Fruit fly (Drosophila melanogaster) whole organism, embryonic: ENCODE results near the gene Mzt1.

Experiments
- CG12236 ChIP-seq: fragments of 200-800 bp; sonication (Bioruptor generic); optimal IDR thresholded peaks from 2 replicates; lab custom pipeline; 2016; ENCODE audit warnings: missing biosample characterization, missing genetic modification characterization
- CG14441 ChIP-seq: fragments of 200-800 bp; sonication (Bioruptor generic); IDR thresholded peaks from 2 replicates; pipeline ENCODE4 v1.3.6; 2022; ENCODE audit warnings: missing biosample characterization, missing genetic modification characterization
- CG18764 ChIP-seq: fragments of 200-800 bp; sonication (Bioruptor generic); optimal IDR thresholded peaks from 3 replicates; lab custom pipeline; 2016; ENCODE audit warnings: missing biosample characterization, missing genetic modification characterization
- CG30020 ChIP-seq: fragments of 200-800 bp; optimal IDR thresholded peaks from 2 replicates; lab custom pipeline; 2019; ENCODE audit warnings: missing biosample characterization, mild to moderate bottlenecking, missing genetic modification characterization, moderate library complexity
- CG30431 ChIP-seq: fragments of 200-800 bp; sonication (Bioruptor generic); optimal IDR thresholded peaks from 2 replicates; lab custom pipeline; 2017; ENCODE audit warnings: missing biosample characterization, missing genetic modification characterization
- CG3726 ChIP-seq: fragments of 200-800 bp; sonication (Bioruptor generic); IDR thresholded peaks from 3 replicates; pipeline ENCODE4, ENCODE4 v1.3.6; 2022; ENCODE audit warnings: missing biosample characterization, missing genetic modification characterization
- CG5180 ChIP-seq: fragments of 200-800 bp; sonication (Bioruptor generic); optimal IDR thresholded peaks from 3 replicates; lab custom pipeline; 2017; ENCODE audit warnings: missing biosample characterization, missing genetic modification characterization, mild to moderate bottlenecking, moderate library complexity, missing genetic modification reagents
- CG6683 ChIP-seq: fragments of 200-800 bp; sonication (Bioruptor generic); optimal IDR thresholded peaks from 2 replicates; lab custom pipeline; 2017; ENCODE audit warnings: missing biosample characterization, mild to moderate bottlenecking, missing genetic modification characterization, missing genetic modification reagents
- CG8924 ChIP-seq: fragments of 200-800 bp; optimal IDR thresholded peaks from 3 replicates; lab custom pipeline; 2019; ENCODE audit warnings: missing biosample characterization, mild to moderate bottlenecking, missing genetic modification characterization, moderate library complexity
- Dip3 ChIP-seq: fragments of 200-800 bp; sonication (Bioruptor generic); optimal IDR thresholded peaks from 3 replicates; lab custom pipeline; 2016; ENCODE audit warnings: missing biosample characterization, missing genetic modification characterization
- Drgx ChIP-seq: fragments of 200-800 bp; sonication (Bioruptor generic); IDR thresholded peaks from 2 replicates; pipeline ENCODE4 v1.3.6; 2022; ENCODE audit warnings: missing biosample characterization, missing genetic modification characterization
- HLH54F ChIP-seq: fragments of 200-800 bp; sonication (Bioruptor generic); optimal IDR thresholded peaks from 3 replicates; lab custom pipeline; 2016; ENCODE audit warnings: missing biosample characterization, missing genetic modification characterization
- Lhr ChIP-seq: fragments of 200-800 bp; sonication (Bioruptor generic); optimal IDR thresholded peaks from 3 replicates; lab custom pipeline; 2017; ENCODE audit warnings: mild to moderate bottlenecking, missing biosample characterization, missing genetic modification reagents, missing genetic modification characterization
- MBD-R2 ChIP-seq: fragments of 200-800 bp; sonication (Bioruptor generic); IDR thresholded peaks from 2 replicates; pipeline ENCODE4 v1.3.6; 2022; ENCODE audit warnings: missing biosample characterization, missing genetic modification characterization
- Max ChIP-seq: fragments of 200-800 bp; sonication (Bioruptor generic); optimal IDR thresholded peaks from 2 replicates; lab custom pipeline; 2016; ENCODE audit warnings: missing biosample characterization, mild to moderate bottlenecking, missing genetic modification characterization
- Mes4 ChIP-seq: fragments of 200-800 bp; sonication (Bioruptor generic); optimal IDR thresholded peaks from 2 replicates; lab custom pipeline; 2016; ENCODE audit warnings: missing biosample characterization, missing genetic modification characterization
- Mrtf ChIP-seq: fragments of 200-800 bp; sonication (Bioruptor generic); IDR thresholded peaks from 3 replicates; pipeline ENCODE4 v1.3.6; 2022; ENCODE audit warnings: missing biosample characterization, missing genetic modification characterization
- Nf-YB ChIP-seq: fragments of 200-800 bp; sonication (Bioruptor generic); optimal IDR thresholded peaks from 3 replicates; lab custom pipeline; 2019; ENCODE audit warnings: missing biosample characterization, mild to moderate bottlenecking, missing genetic modification characterization, moderate library complexity
- Oaz ChIP-seq: fragments of 200-800 bp; sonication (Bioruptor generic); IDR thresholded peaks from 2 replicates; pipeline ENCODE4 v1.3.6; 2022; ENCODE audit warnings: missing biosample characterization, missing genetic modification characterization
- Opbp ChIP-seq: fragments of 200-800 bp; sonication (Bioruptor generic); IDR thresholded peaks from 3 replicates; pipeline ENCODE4 v1.3.6; 2022; ENCODE audit warnings: missing biosample characterization, missing genetic modification characterization; ENCODE audit not compliant: partially characterized antibody
- Pdp1 ChIP-seq, 2 experiments: fragments of 200-800 bp; sonication (Bioruptor generic); optimal IDR thresholded peaks; 3 replicates each; lab custom pipeline; 2016; ENCODE audit warnings: missing biosample characterization in 2 of 2, missing genetic modification characterization in 2 of 2, mild to moderate bottlenecking in 1 of 2, moderate library complexity in 1 of 2
- Xrp1 ChIP-seq: fragments of 200-800 bp; sonication (Bioruptor generic); IDR thresholded peaks from 2 replicates; pipeline ENCODE4 v1.3.6; 2022; ENCODE audit warnings: missing biosample characterization, missing genetic modification characterization
- bigmax ChIP-seq: fragments of 200-800 bp; sonication (Bioruptor generic); optimal IDR thresholded peaks from 2 replicates; lab custom pipeline; 2018; ENCODE audit warnings: missing biosample characterization, mild to moderate bottlenecking, missing genetic modification characterization
- bsh ChIP-seq, 2 experiments: fragments of 200-800 bp; sonication (Bioruptor generic); optimal IDR thresholded peaks; 2 replicates each; lab custom pipeline; 2017 to 2018; ENCODE audit warnings: mild to moderate bottlenecking in 2 of 2, missing biosample characterization in 2 of 2, missing genetic modification characterization in 2 of 2, moderate library complexity in 1 of 2
- btn ChIP-seq: fragments of 200-800 bp; sonication (Bioruptor generic); optimal IDR thresholded peaks from 2 replicates; lab custom pipeline; 2016; ENCODE audit warnings: missing biosample characterization, missing genetic modification characterization
- cad ChIP-seq: fragments of >200 bp; optimal IDR thresholded peaks from 2 replicates; lab custom pipeline; 2017; ENCODE audit warnings: missing biosample characterization, missing genetic modification characterization
- fd64A ChIP-seq: fragments of 200-800 bp; sonication (Bioruptor generic); optimal IDR thresholded peaks from 3 replicates; lab custom pipeline; 2018; ENCODE audit warnings: missing biosample characterization, mild to moderate bottlenecking, missing genetic modification characterization
- grn ChIP-seq: fragments of 200-800 bp; sonication (Bioruptor generic); optimal IDR thresholded peaks from 3 replicates; lab custom pipeline; 2017; ENCODE audit warnings: missing biosample characterization, missing genetic modification characterization
- jing ChIP-seq: fragments of 200-800 bp; sonication (Bioruptor generic); optimal IDR thresholded peaks from 2 replicates; lab custom pipeline; 2018; ENCODE audit warnings: missing biosample characterization, mild to moderate bottlenecking, missing genetic modification characterization
- kni ChIP-seq: fragments of 200-800 bp; sonication (Bioruptor generic); optimal IDR thresholded peaks from 3 replicates; lab custom pipeline; 2017; ENCODE audit warnings: mild to moderate bottlenecking, missing biosample characterization, missing genetic modification reagents, missing genetic modification characterization
- lilli ChIP-seq: fragments of 200-800 bp; sonication (Bioruptor generic); optimal IDR thresholded peaks from 3 replicates; lab custom pipeline; 2016; ENCODE audit warnings: missing biosample characterization, missing genetic modification characterization
- maf-S ChIP-seq: fragments of 200-800 bp; sonication (Bioruptor generic); optimal IDR thresholded peaks from 2 replicates; lab custom pipeline; 2016; ENCODE audit warnings: missing biosample characterization, missing genetic modification characterization
- nerfin-1 ChIP-seq: fragments of 200-800 bp; sonication (Bioruptor generic); optimal IDR thresholded peaks from 3 replicates; lab custom pipeline; 2019; ENCODE audit warnings: missing biosample characterization, mild to moderate bottlenecking, missing genetic modification characterization, moderate library complexity
- nom ChIP-seq: fragments of 200-800 bp; sonication (Bioruptor generic); optimal IDR thresholded peaks from 2 replicates; lab custom pipeline; 2017; ENCODE audit warnings: missing biosample characterization, missing genetic modification characterization, mild to moderate bottlenecking, moderate library complexity, missing genetic modification reagents
- pros ChIP-seq: fragments of 200-800 bp; sonication (Bioruptor generic); optimal IDR thresholded peaks from 3 replicates; lab custom pipeline; 2019; ENCODE audit warnings: missing biosample characterization, mild to moderate bottlenecking, missing genetic modification characterization, moderate library complexity
- rib ChIP-seq: fragments of 200-800 bp; sonication (Bioruptor generic); IDR thresholded peaks from 2 replicates; pipeline ENCODE4 v1.3.6; 2022; ENCODE audit warnings: missing biosample characterization, missing genetic modification characterization
- ro ChIP-seq: fragments of 200-800 bp; sonication (Bioruptor generic); IDR thresholded peaks from 2 replicates; pipeline ENCODE4 v1.3.6; 2022; ENCODE audit warnings: missing biosample characterization, missing genetic modification characterization
- shn ChIP-seq: fragments of 200-800 bp; sonication (Bioruptor generic); optimal IDR thresholded peaks from 3 replicates; lab custom pipeline; 2016; ENCODE audit warnings: missing biosample characterization, missing genetic modification characterization
- vfl ChIP-seq: fragments of 200-800 bp; sonication (Bioruptor generic); optimal IDR thresholded peaks from 2 replicates; lab custom pipeline; 2016; ENCODE audit warnings: missing biosample characterization, missing genetic modification characterization
- vnd ChIP-seq: fragments of 200-800 bp; sonication (Bioruptor generic); IDR thresholded peaks from 3 replicates; pipeline ENCODE4 v1.3.6; 2022; ENCODE audit warnings: missing biosample characterization, missing genetic modification characterization; ENCODE audit not compliant: partially characterized antibody
- wdn ChIP-seq: fragments of 200-800 bp; sonication (Bioruptor generic); IDR thresholded peaks from 2 replicates; pipeline ENCODE4 v1.3.6; 2022; ENCODE audit warnings: missing biosample characterization, missing genetic modification characterization
- zen ChIP-seq: fragments of 200-800 bp; sonication (Bioruptor generic); optimal IDR thresholded peaks from 3 replicates; lab custom pipeline; 2018; ENCODE audit warnings: missing biosample characterization, mild to moderate bottlenecking, missing genetic modification characterization, moderate library complexity
- zen2 ChIP-seq: fragments of 200-800 bp; sonication (Bioruptor generic); IDR thresholded peaks from 3 replicates; pipeline ENCODE4 v1.3.6; 2022; ENCODE audit warnings: missing biosample characterization, missing genetic modification characterization; ENCODE audit not compliant: partially characterized antibody

The Mzt1 gene

DNA sequence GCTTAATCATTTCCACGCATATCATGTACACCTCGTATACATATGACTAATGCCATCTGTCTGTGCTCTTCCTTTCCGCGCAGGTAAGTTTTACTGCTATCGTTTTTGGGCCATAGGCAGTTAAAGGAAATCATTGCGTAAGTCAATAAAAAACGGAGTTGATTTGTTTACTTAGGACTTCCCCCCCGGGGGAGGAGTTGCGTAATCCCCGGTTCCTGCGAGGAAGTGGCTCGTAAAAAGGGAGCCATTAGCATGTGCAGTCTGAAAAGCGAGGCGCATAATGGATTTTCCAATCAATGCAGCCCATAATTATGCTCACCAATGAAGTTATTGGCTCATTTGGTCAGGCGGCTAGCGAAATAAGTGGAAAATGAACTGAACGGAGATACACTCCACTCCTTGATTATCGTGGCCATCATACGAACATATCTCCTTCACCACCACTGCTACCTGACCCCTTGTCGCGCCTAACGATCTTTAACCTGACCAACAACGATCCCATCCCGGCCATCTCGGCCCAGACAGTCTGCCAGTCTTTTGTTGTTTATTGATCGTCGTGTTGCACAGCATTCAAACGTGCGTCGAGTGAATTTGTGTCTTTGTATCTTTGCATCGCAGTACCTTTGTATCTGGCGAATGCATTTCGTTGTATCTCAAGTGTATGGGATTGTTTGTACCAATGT, 3.6 kb upstream of the Mzt1 start (continued):
- peak; percentile 93 for TF ChIP-seq zen (tag; lab: Kevin White, UChicago)
- no peak for TF ChIP-seq kni (GFP tag; lab: Kevin White, UChicago)
- TF ChIP-seq Max: no peak
- no peak for TF ChIP-seq fd64A (GFP tag; lab: Kevin White, UChicago)
- TF ChIP-seq Mrtf (GFP tag; lab: Robert Waterston, UW): no peak
- TF ChIP-seq pros (GFP tag; lab: Kevin White, UChicago): no peak
- TF ChIP-seq nerfin-1 (tag; lab: Kevin White, UChicago): no peak
- TF ChIP-seq Oaz (GFP tag; lab: Robert Waterston, UW): no peak
- TF ChIP-seq CG14441 (GFP tag; lab: Robert Waterston, UW): no peak
- TF ChIP-seq Nf-YB (GFP tag; lab: Kevin White, UChicago): no peak
- TF ChIP-seq btn (GFP tag; lab: Kevin White, UChicago): no peak
- no peak for TF ChIP-seq CG6683
- TF ChIP-seq grn (GFP tag; lab: Kevin White, UChicago): peak; percentile 52
- TF ChIP-seq lilli (GFP tag; lab: Kevin White, UChicago): no peak
- peak; percentile 52 for TF ChIP-seq cad
- no peak for TF ChIP-seq maf-S
- TF ChIP-seq HLH54F (GFP tag; lab: Kevin White, UChicago): no peak
- no peak for TF ChIP-seq shn (GFP tag; lab: Kevin White, UChicago)
- TF ChIP-seq Pdp1 (GFP tag; optimal IDR thresholded peaks at IDR 0.05; lab: Kevin White, UChicago): peak in 1 of 2 experiments; percentile 50
- TF ChIP-seq rib (GFP tag; lab: Robert Waterston, UW): no peak
- TF ChIP-seq CG5180 (GFP tag; lab: Kevin White, UChicago): peak; percentile 42
- TF ChIP-seq vfl: no peak
- no peak for TF ChIP-seq ro (GFP tag; lab: Robert Waterston, UW)
- no peak for TF ChIP-seq Dip3 (GFP tag; lab: Kevin White, UChicago)
- TF ChIP-seq zen2: no peak
- no peak for TF ChIP-seq CG12236 (GFP tag; lab: Kevin White, UChicago)
- TF ChIP-seq jing (GFP tag; lab: Kevin White, UChicago): no peak
- no peak for TF ChIP-seq MBD-R2 (GFP tag; lab: Robert Waterston, UW)
- TF ChIP-seq bigmax (GFP tag; lab: Kevin White, UChicago): no peak

DNA sequence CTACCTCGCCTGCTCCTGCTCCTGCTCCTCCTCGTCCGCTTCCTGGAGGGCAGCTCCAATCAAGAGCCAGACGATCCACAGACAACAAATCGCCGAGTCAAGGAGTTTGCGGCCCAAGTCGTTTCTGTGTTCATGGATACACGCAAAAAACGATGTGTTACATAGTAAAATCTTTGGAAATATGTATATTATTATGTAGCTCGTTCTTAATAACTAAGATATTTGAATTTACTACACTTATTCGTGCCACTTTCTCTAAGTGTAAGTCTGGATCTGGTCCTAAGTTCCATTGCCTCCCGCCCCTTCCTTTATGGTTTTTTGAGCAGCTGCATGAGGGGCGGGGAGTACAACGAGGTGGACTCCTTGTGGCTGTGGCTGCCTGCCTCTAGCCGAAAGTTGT, 2.6 kb upstream of the Mzt1 start:
- TF ChIP-seq CG8924 (tag; lab: Kevin White, UChicago) (no peak), Opbp (GFP tag; lab: Robert Waterston, UW) (no peak), CG30020 (tag; lab: Kevin White, UChicago) (no peak), Xrp1 (GFP tag; lab: Robert Waterston, UW) (no peak), maf-S (no peak), CG3726 (GFP tag; lab: Robert Waterston, UW) (no peak), bsh (GFP tag; optimal IDR thresholded peaks at IDR 0.05; lab: Kevin White, UChicago) (peak in 1 of 2 experiments; percentile 27), wdn (GFP tag; lab: Robert Waterston, UW) (no peak), Drgx (GFP tag; lab: Robert Waterston, UW) (peak; percentile 55), CG18764 (GFP tag; lab: Kevin White, UChicago) (no peak), vnd (no peak), CG30431 (GFP tag; lab: Kevin White, UChicago) (no peak), Lhr (GFP tag; lab: Kevin White, UChicago) (no peak), nom (GFP tag; lab: Kevin White, UChicago) (peak; percentile 58), Mes4 (GFP tag; lab: Kevin White, UChicago) (no peak)
